Worm (Caenorhabditis elegans) whole organism, L1 larva: ENCODE measurements around the gene klf-3.

ENCODE experiments used
- ceh-82 ChIP-seq, 3 experiments: fragments of 150-350 bp in 1 of 3; sonication (generic microtip) in 2 of 3; optimal IDR thresholded peaks; 2 replicates each; lab custom pipeline; 2014 to 2017; ENCODE audit warnings: missing biosample characterization in 3 of 3, missing genetic modification characterization in 3 of 3
- fkh-10 ChIP-seq: sonication (generic microtip); optimal IDR thresholded peaks from 2 replicates; lab custom pipeline; 2017; ENCODE audit warnings: missing biosample characterization, missing genetic modification reagents, missing genetic modification characterization
- lin-15B ChIP-seq: fragments of 150-350 bp; sonication (generic microtip); optimal IDR thresholded peaks from 3 replicates; lab custom pipeline; 2014; ENCODE audit warnings: missing biosample characterization, missing genetic modification characterization

- TF ChIP-seq lin-15B (tag; lab: Kevin White, UChicago) (no peak), ceh-82 (tag; optimal IDR thresholded peaks at IDR 0.05; lab: Kevin White, UChicago) (no peak), fkh-10 (no peak)
Observed at ce11 chrII:6597507-6597906, 19.2 kb upstream of the klf-3 start.
